Fruit fly (Drosophila melanogaster): ENCODE measurements around the gene CG34150.

DNA sequence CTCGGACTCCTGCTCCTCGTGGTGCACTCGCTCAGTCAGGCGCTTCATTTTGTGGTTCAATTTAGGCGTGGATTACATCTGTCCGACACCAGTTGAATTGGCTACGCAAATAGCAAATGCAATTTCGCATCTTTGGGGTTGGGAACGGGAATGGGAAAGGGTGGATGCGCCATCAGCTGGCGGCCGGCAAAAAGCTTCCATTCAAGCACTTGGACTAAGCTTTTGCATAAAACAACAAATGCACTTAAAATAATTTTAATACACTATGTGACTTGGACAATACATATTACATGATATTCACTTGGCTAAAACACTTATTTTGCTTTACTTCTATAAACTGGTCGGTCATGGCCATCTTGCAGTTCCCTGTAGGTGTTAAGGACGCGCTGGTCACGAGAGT, 42.1 kb downstream of the CG34150 start, which contains the start of gene HDAC11:
- TF ChIP-seq h (optimal IDR thresholded peaks at IDR 0.05) (no peak), ttk (optimal IDR thresholded peaks at IDR 0.05) (no peak), Myc (optimal IDR thresholded peaks at IDR 0.05) (no peak)

Data from Kc167 (cell line).